Fruit fly (Drosophila melanogaster) whole organism, embryonic: Measurements from ENCODE around the gene msn.

ENCODE experiments used
- Atf3 ChIP-seq: fragments of 200-800 bp; sonication (Bioruptor generic); optimal IDR thresholded peaks from 3 replicates; lab custom pipeline; 2016; ENCODE audit warnings: missing biosample characterization, missing genetic modification characterization
- Bgb ChIP-seq: fragments of 200-800 bp; sonication (Bioruptor generic); IDR thresholded peaks from 2 replicates; pipeline ENCODE4 v1.3.6; 2022; ENCODE audit warnings: missing biosample characterization, missing genetic modification characterization; ENCODE audit not compliant: partially characterized antibody
- CG12104 ChIP-seq: fragments of 200-800 bp; sonication (Bioruptor generic); optimal IDR thresholded peaks from 3 replicates; lab custom pipeline; 2016; ENCODE audit warnings: missing biosample characterization, missing genetic modification characterization
- CG12219 ChIP-seq: fragments of 200-800 bp; sonication (Bioruptor generic); optimal IDR thresholded peaks from 3 replicates; lab custom pipeline; 2018; ENCODE audit warnings: missing biosample characterization, mild to moderate bottlenecking, missing genetic modification characterization
- CG13287 ChIP-seq: fragments of 200-800 bp; sonication (Bioruptor generic); IDR thresholded peaks from 2 replicates; pipeline ENCODE4 v1.3.6; 2022; ENCODE audit warnings: missing biosample characterization, missing genetic modification characterization; ENCODE audit not compliant: partially characterized antibody
- CG13296 ChIP-seq: fragments of 200-800 bp; sonication (Bioruptor generic); optimal IDR thresholded peaks from 3 replicates; lab custom pipeline; 2018; ENCODE audit warnings: missing biosample characterization, mild to moderate bottlenecking, missing genetic modification characterization
- CG14050 ChIP-seq: fragments of 200-800 bp; sonication (Bioruptor generic); IDR thresholded peaks from 3 replicates; pipeline ENCODE4 v1.3.6; 2022; ENCODE audit warnings: missing biosample characterization, missing genetic modification characterization
- CG14710 ChIP-seq: fragments of 200-800 bp; sonication (Bioruptor generic); optimal IDR thresholded peaks from 3 replicates; lab custom pipeline; 2019; ENCODE audit warnings: missing biosample characterization, mild to moderate bottlenecking, missing genetic modification characterization, moderate library complexity
- CG15269 ChIP-seq: fragments of 200-800 bp; sonication (Bioruptor generic); optimal IDR thresholded peaks from 2 replicates; lab custom pipeline; 2018; ENCODE audit warnings: missing biosample characterization, mild to moderate bottlenecking, missing genetic modification characterization, moderate library complexity
- CG16779 ChIP-seq: fragments of 200-800 bp; sonication (Bioruptor generic); IDR thresholded peaks from 2 replicates; pipeline ENCODE4 v1.3.6; 2022; ENCODE audit warnings: missing biosample characterization, missing genetic modification characterization
- CG16813 ChIP-seq: fragments of 200-800 bp; sonication (Bioruptor generic); IDR thresholded peaks from 3 replicates; pipeline ENCODE4 v1.3.6; 2022; ENCODE audit warnings: missing biosample characterization, missing genetic modification characterization; ENCODE audit not compliant: partially characterized antibody
- CG2129 ChIP-seq: fragments of 200-800 bp; sonication (Bioruptor generic); IDR thresholded peaks from 2 replicates; pipeline ENCODE4 v1.3.6; 2022; ENCODE audit warnings: missing biosample characterization, missing genetic modification characterization; ENCODE audit not compliant: partially characterized antibody
- CG3163 ChIP-seq: fragments of 200-800 bp; sonication (Bioruptor generic); optimal IDR thresholded peaks from 3 replicates; lab custom pipeline; 2016; ENCODE audit warnings: missing biosample characterization, missing genetic modification characterization
- CG34376 ChIP-seq: fragments of 200-800 bp; sonication (Bioruptor generic); optimal IDR thresholded peaks from 2 replicates; lab custom pipeline; 2018; ENCODE audit warnings: missing biosample characterization, mild to moderate bottlenecking, missing genetic modification characterization
- CG4424 ChIP-seq: fragments of 200-800 bp; sonication (Bioruptor generic); optimal IDR thresholded peaks from 3 replicates; lab custom pipeline; 2016; ENCODE audit warnings: missing biosample characterization, missing genetic modification characterization
- CG5245 ChIP-seq: fragments of 200-800 bp; sonication (Bioruptor generic); optimal IDR thresholded peaks from 3 replicates; lab custom pipeline; 2016; ENCODE audit warnings: missing biosample characterization, missing genetic modification characterization
- CG6175 ChIP-seq: fragments of 200-800 bp; sonication (Bioruptor generic); IDR thresholded peaks from 3 replicates; pipeline ENCODE4 v1.3.6; 2022; ENCODE audit warnings: missing biosample characterization, missing genetic modification characterization
- CG7357 ChIP-seq: fragments of 200-800 bp; sonication (Bioruptor generic); IDR thresholded peaks from 3 replicates; pipeline ENCODE4 v1.3.6; 2022; ENCODE audit warnings: missing biosample characterization, missing genetic modification characterization
- CG7987 ChIP-seq: fragments of 200-800 bp; sonication (Bioruptor generic); optimal IDR thresholded peaks from 2 replicates; lab custom pipeline; 2018; ENCODE audit warnings: missing biosample characterization, mild to moderate bottlenecking, missing genetic modification characterization, moderate library complexity
- CG8359 ChIP-seq: fragments of 200-800 bp; sonication (Bioruptor generic); optimal IDR thresholded peaks from 2 replicates; lab custom pipeline; 2017; ENCODE audit warnings: missing biosample characterization, mild to moderate bottlenecking, missing genetic modification characterization, borderline replicate concordance
- CG8765 ChIP-seq: fragments of 200-800 bp; sonication (Bioruptor generic); IDR thresholded peaks from 2 replicates; pipeline ENCODE4 v1.3.6; 2022; ENCODE audit warnings: missing biosample characterization, missing genetic modification characterization
- CG9215 ChIP-seq: fragments of 200-800 bp; sonication (Bioruptor generic); IDR thresholded peaks from 2 replicates; pipeline ENCODE4 v1.3.6; 2022; ENCODE audit warnings: missing biosample characterization, missing genetic modification characterization
- CkIIα-i1 ChIP-seq: fragments of 200-800 bp; sonication (Bioruptor generic); IDR thresholded peaks from 2 replicates; pipeline ENCODE4 v1.3.6; 2022; ENCODE audit warnings: missing biosample characterization, missing genetic modification characterization
- D ChIP-seq, 2 experiments: fragments of 200-800 bp in 1 of 2; fragments of >200 bp in 1 of 2; sonication (Bioruptor generic) in 1 of 2; optimal IDR thresholded peaks; 2 replicates in 1 of 2; 3 replicates in 1 of 2; lab custom pipeline; 2017; ENCODE audit warnings: mild to moderate bottlenecking in 1 of 2, missing biosample characterization in 1 of 2, missing genetic modification characterization in 1 of 2, missing genetic modification reagents in 1 of 2
- D19B ChIP-seq: fragments of 200-800 bp; sonication (Bioruptor generic); optimal IDR thresholded peaks from 2 replicates; lab custom pipeline; 2017; ENCODE audit warnings: missing biosample characterization, mild to moderate bottlenecking, missing genetic modification characterization
- Dip3 ChIP-seq: fragments of 200-800 bp; sonication (Bioruptor generic); optimal IDR thresholded peaks from 3 replicates; lab custom pipeline; 2016; ENCODE audit warnings: missing biosample characterization, missing genetic modification characterization
- Doc2 ChIP-seq: fragments of 200-800 bp; sonication (Bioruptor generic); IDR thresholded peaks from 2 replicates; pipeline ENCODE4 v1.3.6; 2022; ENCODE audit warnings: missing biosample characterization, missing genetic modification characterization
- Doc3 ChIP-seq: fragments of 200-800 bp; sonication (Bioruptor generic); IDR thresholded peaks from 3 replicates; pipeline ENCODE4 v1.3.6; 2022; ENCODE audit warnings: missing biosample characterization, missing genetic modification characterization; ENCODE audit not compliant: partially characterized antibody
- Fer3 ChIP-seq: fragments of 200-800 bp; sonication (Bioruptor generic); optimal IDR thresholded peaks from 2 replicates; lab custom pipeline; 2018; ENCODE audit warnings: missing biosample characterization, mild to moderate bottlenecking, missing genetic modification characterization, moderate library complexity
- Jarid2 ChIP-seq: fragments of 200-800 bp; sonication (Bioruptor generic); optimal IDR thresholded peaks from 3 replicates; lab custom pipeline; 2017; ENCODE audit warnings: mild to moderate bottlenecking, missing biosample characterization, missing genetic modification reagents, missing genetic modification characterization
- Mes4 ChIP-seq: fragments of 200-800 bp; sonication (Bioruptor generic); optimal IDR thresholded peaks from 2 replicates; lab custom pipeline; 2016; ENCODE audit warnings: missing biosample characterization, missing genetic modification characterization
- Pdp1 ChIP-seq, 2 experiments: fragments of 200-800 bp; sonication (Bioruptor generic); optimal IDR thresholded peaks; 3 replicates each; lab custom pipeline; 2016; ENCODE audit warnings: missing biosample characterization in 2 of 2, missing genetic modification characterization in 2 of 2, mild to moderate bottlenecking in 1 of 2, moderate library complexity in 1 of 2
- Usf ChIP-seq: fragments of 200-800 bp; sonication (Bioruptor generic); optimal IDR thresholded peaks from 2 replicates; lab custom pipeline; 2017; ENCODE audit warnings: missing genotype, missing biosample characterization, missing genetic modification characterization
- bbx ChIP-seq: fragments of 200-800 bp; sonication (Bioruptor generic); IDR thresholded peaks from 2 replicates; pipeline ENCODE4 v1.3.6; 2022; ENCODE audit warnings: missing biosample characterization, missing genetic modification characterization; ENCODE audit not compliant: partially characterized antibody
- dimm ChIP-seq: fragments of 200-800 bp; sonication (Bioruptor generic); IDR thresholded peaks from 2 replicates; pipeline ENCODE4 v1.3.6; 2022; ENCODE audit warnings: missing biosample characterization, missing genetic modification characterization
- dmrt11E ChIP-seq: fragments of 200-800 bp; sonication (Bioruptor generic); optimal IDR thresholded peaks from 3 replicates; lab custom pipeline; 2018; ENCODE audit warnings: missing biosample characterization, mild to moderate bottlenecking, missing genetic modification characterization, moderate library complexity
- eve ChIP-seq, 2 experiments: fragments of >200 bp; optimal IDR thresholded peaks; 2 replicates each; lab custom pipeline; 2017; ENCODE audit warnings: missing biosample characterization in 2 of 2, missing genetic modification characterization in 2 of 2
- fd102C ChIP-seq: fragments of 200-800 bp; sonication (Bioruptor generic); optimal IDR thresholded peaks from 2 replicates; lab custom pipeline; 2018; ENCODE audit warnings: missing biosample characterization, mild to moderate bottlenecking, missing genetic modification characterization, moderate library complexity
- fd96Cb ChIP-seq: fragments of 200-800 bp; sonication (Bioruptor generic); optimal IDR thresholded peaks from 2 replicates; lab custom pipeline; 2018; ENCODE audit warnings: missing biosample characterization, mild to moderate bottlenecking, missing genetic modification characterization, moderate library complexity
- gce ChIP-seq: fragments of 200-800 bp; sonication (Bioruptor generic); IDR thresholded peaks from 3 replicates; pipeline ENCODE4 v1.3.6; 2022; ENCODE audit warnings: missing biosample characterization, missing genetic modification characterization
- grn ChIP-seq: fragments of 200-800 bp; sonication (Bioruptor generic); optimal IDR thresholded peaks from 3 replicates; lab custom pipeline; 2017; ENCODE audit warnings: missing biosample characterization, missing genetic modification characterization
- h ChIP-seq: fragments of >200 bp; optimal IDR thresholded peaks from 2 replicates; lab custom pipeline; 2017
- ind ChIP-seq: fragments of 200-800 bp; sonication (Bioruptor generic); optimal IDR thresholded peaks from 3 replicates; lab custom pipeline; 2016; ENCODE audit warnings: missing biosample characterization, missing genetic modification characterization
- mld ChIP-seq: fragments of 200-800 bp; sonication (Bioruptor generic); IDR thresholded peaks from 3 replicates; pipeline ENCODE4 v1.3.6; 2022; ENCODE audit warnings: missing biosample characterization, missing genetic modification characterization; ENCODE audit not compliant: partially characterized antibody
- nom ChIP-seq: fragments of 200-800 bp; sonication (Bioruptor generic); optimal IDR thresholded peaks from 2 replicates; lab custom pipeline; 2017; ENCODE audit warnings: missing biosample characterization, missing genetic modification characterization, mild to moderate bottlenecking, moderate library complexity, missing genetic modification reagents
- pho ChIP-seq: fragments of 200-800 bp; sonication (Bioruptor generic); optimal IDR thresholded peaks from 2 replicates; lab custom pipeline; 2016; ENCODE audit warnings: missing biosample characterization, missing genetic modification characterization
- sens ChIP-seq: fragments of 200-800 bp; sonication (Bioruptor generic); peaks from one replicate; lab custom pipeline; 2016; ENCODE audit warnings: missing biosample characterization, missing genetic modification characterization
- sima ChIP-seq: fragments of 200-800 bp; sonication (Bioruptor generic); optimal IDR thresholded peaks from 2 replicates; lab custom pipeline; 2016; ENCODE audit warnings: missing biosample characterization, missing genetic modification characterization
- slp2 ChIP-seq: fragments of 200-800 bp; sonication (Bioruptor generic); optimal IDR thresholded peaks from 2 replicates; lab custom pipeline; 2016; ENCODE audit warnings: missing biosample characterization, missing genetic modification characterization
- wek ChIP-seq: fragments of 200-800 bp; sonication (Bioruptor generic); optimal IDR thresholded peaks from 3 replicates; lab custom pipeline; 2018; ENCODE audit warnings: missing biosample characterization, mild to moderate bottlenecking, missing genetic modification characterization, moderate library complexity

Gene msn

dm6 chr3L:2578737-2579136 is 7.6 kb downstream of the msn start (continued):
- TF ChIP-seq bbx (no peak), CG5245 (GFP tag; lab: Kevin White, UChicago) (peak; percentile 36), eve (GFP tag; optimal IDR thresholded peaks at IDR 0.05; lab: Kevin White, UChicago) (peak in 1 of 2 experiments; percentile 55), CG8765 (GFP tag; lab: Robert Waterston, UW) (no peak), Fer3 (tag; lab: Kevin White, UChicago) (peak; percentile 59), CG16779 (GFP tag; lab: Robert Waterston, UW) (0 out of 2 replicates have a peak, but pooled peaks have one; percentile 26), Doc2 (no peak), Jarid2 (GFP tag; lab: Kevin White, UChicago) (no peak), Bgb (GFP tag; lab: Robert Waterston, UW) (no peak), CG14050 (GFP tag; lab: Robert Waterston, UW) (0 out of 3 replicates have a peak, but pooled peaks have one; percentile 26), ind (GFP tag; lab: Kevin White, UChicago) (peak; percentile 55), CG12104 (peak; percentile 8), Usf (GFP tag; lab: Kevin White, UChicago) (peak; percentile 19), CG13296 (no peak), CG9215 (GFP tag; lab: Robert Waterston, UW) (peak; percentile 8; the same call in 1 of the 2 replicates), CG2129 (GFP tag; lab: Robert Waterston, UW) (no peak), CG34376 (no peak), dmrt11E (tag; lab: Kevin White, UChicago) (peak; percentile 69), CkIIα-i1 (GFP tag; lab: Robert Waterston, UW) (no peak), CG13287 (GFP tag; lab: Robert Waterston, UW) (no peak), mld (no peak), slp2 (peak; percentile 7), nom (GFP tag; lab: Kevin White, UChicago) (no peak), CG3163 (GFP tag; lab: Kevin White, UChicago) (peak; percentile 22), pho (GFP tag; lab: Kevin White, UChicago) (no peak), CG14710 (peak; percentile 66), CG15269 (peak; percentile 71), fd102C (GFP tag; lab: Kevin White, UChicago) (no peak), sima (no peak), wek (GFP tag; lab: Kevin White, UChicago) (no peak), grn (no peak), Atf3 (GFP tag; lab: Kevin White, UChicago) (peak; percentile 41), D19B (GFP tag; lab: Kevin White, UChicago) (peak; percentile 19), CG7987 (GFP tag; lab: Kevin White, UChicago) (no peak), CG4424 (peak; percentile 57), CG12219 (peak; percentile 10), gce (GFP tag; lab: Robert Waterston, UW) (0 out of 3 replicates have a peak, but pooled peaks have one; percentile 52), Pdp1 (GFP tag; optimal IDR thresholded peaks at IDR 0.05; lab: Kevin White, UChicago) (peak; percentile 56 to 61), dimm (GFP tag; lab: Robert Waterston, UW) (peak; percentile 30; the same call in 1 of the 2 replicates), D (optimal IDR thresholded peaks at IDR 0.05; lab: Kevin White, UChicago) (no peak), D (GFP tag; optimal IDR thresholded peaks at IDR 0.05; lab: Kevin White, UChicago) (peak; percentile 75), h (lab: Kevin White, UChicago) (no peak), CG8359 (no peak), Dip3 (peak; percentile 25), CG7357 (GFP tag; lab: Robert Waterston, UW) (no peak), fd96Cb (peak; percentile 72), CG16813 (GFP tag; lab: Robert Waterston, UW) (no peak), CG6175 (GFP tag; lab: Robert Waterston, UW) (no peak), Mes4 (GFP tag; lab: Kevin White, UChicago) (no peak), sens (peak; percentile 94), Doc3 (GFP tag; lab: Robert Waterston, UW) (no peak)
